Fruit fly (Drosophila melanogaster) whole organism, wandering third instar larva: ENCODE measurements around the gene Snx3.
A peak's percentile ranks its signal among the peaks of the same experiment; 100 is the strongest.

Source experiments
- Abd-B ChIP-seq: fragments of >200 bp; optimal IDR thresholded peaks from 2 replicates; lab custom pipeline; 2017; ENCODE audit warnings: missing biosample characterization, missing genetic modification characterization
- CG32264 ChIP-seq: fragments of 200-800 bp; sonication (Bioruptor generic); optimal IDR thresholded peaks from 2 replicates; lab custom pipeline; 2016; ENCODE audit warnings: missing biosample characterization, missing genetic modification characterization
- CG9705 ChIP-seq: fragments of 200-800 bp; sonication (Bioruptor generic); optimal IDR thresholded peaks from 2 replicates; lab custom pipeline; 2018; ENCODE audit warnings: missing biosample characterization, mild to moderate bottlenecking, missing genetic modification characterization
- CrebA ChIP-seq: fragments of 200-800 bp; sonication (Bioruptor generic); optimal IDR thresholded peaks from 2 replicates; lab custom pipeline; 2016; ENCODE audit warnings: missing biosample characterization, mild to moderate bottlenecking, missing genetic modification characterization, borderline replicate concordance
- Dif ChIP-seq: fragments of 200-275, 200-300 bp; sonication (Bioruptor generic); optimal IDR thresholded peaks from 2 replicates; lab custom pipeline; 2018; ENCODE audit warnings: missing biosample characterization, missing genetic modification characterization; ENCODE audit not compliant: partially characterized antibody
- GATAd ChIP-seq: sonication (Bioruptor generic); optimal IDR thresholded peaks from 2 replicates; lab custom pipeline; 2016; ENCODE audit warnings: missing biosample characterization, missing genetic modification characterization
- HLH106 ChIP-seq: fragments of 200-800 bp; optimal IDR thresholded peaks from 3 replicates; lab custom pipeline; 2019; ENCODE audit warnings: missing biosample characterization, mild to moderate bottlenecking, missing genetic modification characterization, moderate library complexity
- Hnf4 ChIP-seq: fragments of 200-800 bp; sonication (Bioruptor generic); optimal IDR thresholded peaks from 2 replicates; lab custom pipeline; 2016; ENCODE audit warnings: missing biosample characterization, mild to moderate bottlenecking, missing genetic modification characterization
- Hr78 ChIP-seq: fragments of >200 bp; optimal IDR thresholded peaks from 2 replicates; lab custom pipeline; 2017; ENCODE audit warnings: missing biosample characterization, missing genetic modification characterization
- Jra ChIP-seq: sonication (Bioruptor generic); optimal IDR thresholded peaks from 2 replicates; lab custom pipeline; 2016; ENCODE audit warnings: missing biosample characterization, missing genetic modification characterization
- Myc ChIP-seq: fragments of >200 bp; optimal IDR thresholded peaks from 2 replicates; lab custom pipeline; 2017
- N ChIP-seq: fragments of >200 bp; optimal IDR thresholded peaks from 2 replicates; lab custom pipeline; 2018; ENCODE audit warnings: missing biosample characterization, missing external identifiers, missing genetic modification characterization
- OdsH ChIP-seq: fragments of 200-800 bp; sonication (Bioruptor generic); optimal IDR thresholded peaks from 2 replicates; lab custom pipeline; 2016; ENCODE audit warnings: missing biosample characterization, mild to moderate bottlenecking, missing genetic modification characterization
- Rel ChIP-seq, 2 experiments: fragments of 200-800 bp; sonication (Bioruptor generic) in 1 of 2; optimal IDR thresholded peaks; 2 replicates in 1 of 2; 3 replicates in 1 of 2; lab custom pipeline; 2016 to 2019; ENCODE audit warnings: mild to moderate bottlenecking in 2 of 2, missing biosample characterization in 2 of 2, missing genetic modification characterization in 2 of 2, moderate library complexity in 1 of 2
- brk ChIP-seq: fragments of 200-800 bp; sonication (Bioruptor generic); optimal IDR thresholded peaks from 2 replicates; lab custom pipeline; 2016; ENCODE audit warnings: missing biosample characterization, mild to moderate bottlenecking, missing genetic modification characterization
- dl ChIP-seq, 2 experiments: fragments of 175-275, 200-275 bp in 1 of 2; fragments of 200-275 bp in 1 of 2; sonication (Bioruptor generic); optimal IDR thresholded peaks; lab custom pipeline; 2018; ENCODE audit warnings: mild to moderate bottlenecking in 2 of 2, missing biosample characterization in 2 of 2, missing genetic modification characterization in 2 of 2, moderate library complexity in 2 of 2; ENCODE audit not compliant: partially characterized antibody in 2 of 2, insufficient read depth in 1 of 2
- dmrt93B ChIP-seq: fragments of 200-800 bp; sonication (Bioruptor generic); optimal IDR thresholded peaks from 2 replicates; lab custom pipeline; 2018; ENCODE audit warnings: missing biosample characterization, mild to moderate bottlenecking, missing genetic modification characterization
- dsf ChIP-seq: sonication (Bioruptor generic); optimal IDR thresholded peaks from 2 replicates; lab custom pipeline; 2016; ENCODE audit warnings: missing biosample characterization, missing genetic modification characterization, borderline replicate concordance
- ey ChIP-seq: fragments of 200-800 bp; sonication (Bioruptor generic); optimal IDR thresholded peaks from 2 replicates; lab custom pipeline; 2016; ENCODE audit warnings: missing biosample characterization, missing genetic modification characterization
- foxo ChIP-seq, 2 experiments: fragments of 200-800 bp; sonication (Bioruptor generic); optimal IDR thresholded peaks; 2 replicates in 1 of 2; 3 replicates in 1 of 2; lab custom pipeline; 2016 to 2017; ENCODE audit warnings: missing biosample characterization in 2 of 2, missing genetic modification characterization in 2 of 2
- fru ChIP-seq: fragments of 200-800 bp; sonication (Bioruptor generic); optimal IDR thresholded peaks from 3 replicates; lab custom pipeline; 2016; ENCODE audit warnings: missing biosample characterization, mild to moderate bottlenecking, missing genetic modification characterization
- h ChIP-seq: fragments of 200-800 bp; sonication (Bioruptor generic); optimal IDR thresholded peaks from 3 replicates; lab custom pipeline; 2016; ENCODE audit warnings: missing biosample characterization, mild to moderate bottlenecking, missing genetic modification characterization
- lola ChIP-seq: fragments of >200 bp; optimal IDR thresholded peaks from 2 replicates; lab custom pipeline; 2017; ENCODE audit warnings: missing biosample characterization, missing genetic modification characterization
- psq ChIP-seq: fragments of 200-800 bp; sonication (Bioruptor generic); optimal IDR thresholded peaks from 3 replicates; lab custom pipeline; 2017; ENCODE audit warnings: missing biosample characterization, mild to moderate bottlenecking, missing genetic modification characterization, moderate library complexity
- rgr ChIP-seq: fragments of 200-800 bp; sonication (Bioruptor generic); optimal IDR thresholded peaks from 3 replicates; lab custom pipeline; 2016; ENCODE audit warnings: missing biosample characterization, mild to moderate bottlenecking, missing genetic modification characterization
- sage ChIP-seq: fragments of 200-800 bp; sonication (Bioruptor generic); optimal IDR thresholded peaks from 2 replicates; lab custom pipeline; 2016; ENCODE audit warnings: missing biosample characterization, mild to moderate bottlenecking, missing genetic modification characterization
- sv ChIP-seq: fragments of 200-800 bp; sonication (Bioruptor generic); optimal IDR thresholded peaks from 3 replicates; lab custom pipeline; 2016; ENCODE audit warnings: missing biosample characterization, missing genetic modification characterization
- tai ChIP-seq: sonication (Bioruptor generic); optimal IDR thresholded peaks from 2 replicates; lab custom pipeline; 2016; ENCODE audit warnings: missing biosample characterization, missing genetic modification characterization
- usp ChIP-seq: fragments of >200 bp; optimal IDR thresholded peaks from 2 replicates; lab custom pipeline; 2017; ENCODE audit warnings: missing biosample characterization, missing genetic modification characterization
- woc ChIP-seq: sonication (Bioruptor generic); optimal IDR thresholded peaks from 2 replicates; lab custom pipeline; 2016; ENCODE audit warnings: missing biosample characterization, mild to moderate bottlenecking, missing genetic modification characterization

Gene Snx3

DNA sequence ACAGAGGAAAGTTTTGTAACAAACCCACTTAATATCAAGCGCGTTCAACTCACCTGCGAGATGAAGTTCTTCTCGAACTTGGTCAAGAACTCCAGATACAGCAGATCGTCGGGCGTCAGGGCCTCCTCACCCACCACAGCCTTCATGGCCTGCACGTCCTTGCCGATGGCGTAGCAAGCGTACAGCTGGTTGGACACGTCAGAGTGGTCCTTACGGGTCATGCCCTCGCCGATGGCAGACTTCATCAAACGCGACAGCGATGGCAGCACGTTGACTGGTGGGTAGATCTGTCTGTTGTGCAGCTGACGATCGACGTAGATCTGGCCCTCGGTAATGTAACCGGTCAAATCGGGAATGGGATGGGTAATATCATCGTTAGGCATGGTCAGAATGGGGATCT is 2.9 kb upstream of the Snx3 start:
- TF ChIP-seq Hnf4 (GFP tag; lab: Kevin White, UChicago) = no peak
- TF ChIP-seq foxo (GFP tag; optimal IDR thresholded peaks at IDR 0.05; lab: Kevin White, UChicago) = no peak
- no peak for TF ChIP-seq Rel (GFP tag; optimal IDR thresholded peaks at IDR 0.05; lab: Kevin White, UChicago)
- no peak for TF ChIP-seq Rel (tag; optimal IDR thresholded peaks at IDR 0.05; lab: Kevin White, UChicago)
- TF ChIP-seq GATAd = no peak
- TF ChIP-seq HLH106 (tag; lab: Kevin White, UChicago) = no peak
- TF ChIP-seq usp (GFP tag; lab: Kevin White, UChicago) = no peak
- TF ChIP-seq dl (GFP tag; optimal IDR thresholded peaks at IDR 0.05; lab: Kevin White, UChicago; ENCODE audit: insufficient read depth in 1 of 2, partially characterized antibody in 2 of 2) = no peak
- no peak for TF ChIP-seq dsf (GFP tag; lab: Kevin White, UChicago)

dm6 chr3R:12626674-12627382 is 1.0 kb upstream of the Snx3 start:
- no peak for TF ChIP-seq Hr78 (GFP tag; lab: Kevin White, UChicago)
- peak; percentile 94 for TF ChIP-seq psq

DNA sequence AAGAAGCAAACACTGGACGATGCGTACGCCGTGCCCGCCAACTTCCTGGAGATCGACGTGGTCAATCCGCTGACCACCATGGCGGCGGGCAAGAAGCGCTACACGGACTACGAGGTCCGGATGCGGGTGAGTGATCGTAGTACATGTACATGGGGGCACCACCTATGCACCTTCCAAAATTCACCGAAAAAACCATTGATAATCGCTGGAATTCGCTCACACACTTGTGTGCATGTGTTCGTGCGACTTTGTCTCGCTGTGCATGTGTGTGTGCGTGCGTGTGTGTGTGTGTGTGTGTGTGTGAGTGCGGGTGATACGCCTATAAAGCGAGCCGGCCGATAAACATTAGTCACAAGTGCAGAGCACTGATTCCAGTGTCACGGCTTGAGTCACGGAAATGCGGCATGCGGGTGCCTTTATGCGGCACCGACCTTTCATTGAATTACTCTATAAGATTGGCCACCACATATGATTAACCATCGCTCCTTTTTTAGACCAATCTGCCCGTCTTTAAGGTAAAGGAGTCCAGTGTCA is 631 bp downstream of the Snx3 start:
- TF ChIP-seq Jra (GFP tag; lab: Kevin White, UChicago) = peak; percentile 22
- TF ChIP-seq h (GFP tag; lab: Kevin White, UChicago) = no peak
- no peak for TF ChIP-seq Rel (GFP tag; optimal IDR thresholded peaks at IDR 0.05; lab: Kevin White, UChicago)
- TF ChIP-seq Rel (tag; optimal IDR thresholded peaks at IDR 0.05; lab: Kevin White, UChicago) = peak; percentile 89
- TF ChIP-seq OdsH (GFP tag; lab: Kevin White, UChicago) = no peak
- TF ChIP-seq dmrt93B (GFP tag; lab: Kevin White, UChicago) = no peak
- no peak for TF ChIP-seq CG9705 (GFP tag; lab: Kevin White, UChicago)
- peak; percentile 23 for TF ChIP-seq Abd-B (GFP tag; lab: Kevin White, UChicago)

DNA sequence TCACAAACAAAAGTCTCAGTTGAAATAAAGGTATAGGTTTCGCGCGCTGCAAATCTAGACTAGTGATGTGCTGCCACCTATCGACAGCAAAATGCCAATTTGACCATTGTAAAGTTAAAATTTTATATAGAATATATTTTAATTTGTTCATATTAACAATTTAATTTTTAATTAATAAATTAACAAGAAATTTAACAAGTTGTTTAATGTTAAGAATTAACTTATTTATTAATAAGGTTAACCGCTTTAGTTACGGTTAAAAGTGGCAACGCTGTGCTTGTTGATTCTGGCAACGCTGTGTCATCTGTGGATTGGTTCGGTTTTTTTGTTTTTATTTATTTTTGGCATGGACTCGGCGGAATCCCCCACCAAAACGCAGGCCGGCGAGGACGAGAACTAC is 2.5 kb downstream of the Snx3 start, which contains the start of gene Not10:
Not10 (plus strand) TSS at position 279 of the 400 bp plus-strand sequence.
- TF ChIP-seq h (GFP tag; lab: Kevin White, UChicago) = no peak
- no peak for TF ChIP-seq Hnf4 (GFP tag; lab: Kevin White, UChicago)
- TF ChIP-seq psq = peak; percentile 28
- TF ChIP-seq CG9705 (GFP tag; lab: Kevin White, UChicago) = peak; percentile 30
- TF ChIP-seq sage (GFP tag; lab: Kevin White, UChicago) = peak; percentile 31
- no peak for TF ChIP-seq fru (GFP tag; lab: Kevin White, UChicago)
- TF ChIP-seq Myc (lab: Kevin White, UChicago) = peak; percentile 3
- no peak for TF ChIP-seq rgr (GFP tag; lab: Kevin White, UChicago)
- peak; percentile 60 for TF ChIP-seq HLH106 (tag; lab: Kevin White, UChicago)
- TF ChIP-seq woc (GFP tag; lab: Kevin White, UChicago) = peak; percentile 13
- peak in 1 of 2 experiments; percentile 64 for TF ChIP-seq foxo (GFP tag; optimal IDR thresholded peaks at IDR 0.05; lab: Kevin White, UChicago)
- no peak for TF ChIP-seq Rel (GFP tag; optimal IDR thresholded peaks at IDR 0.05; lab: Kevin White, UChicago)
- TF ChIP-seq Rel (tag; optimal IDR thresholded peaks at IDR 0.05; lab: Kevin White, UChicago) = peak; percentile 67
- no peak for TF ChIP-seq CrebA
- TF ChIP-seq usp (GFP tag; lab: Kevin White, UChicago) = no peak
- TF ChIP-seq GATAd = no peak
- TF ChIP-seq sv (GFP tag; lab: Kevin White, UChicago) = peak; percentile 35
- no peak for TF ChIP-seq ey (GFP tag; lab: Kevin White, UChicago)
- TF ChIP-seq, all 38 proteins: peak for 9

DNA sequence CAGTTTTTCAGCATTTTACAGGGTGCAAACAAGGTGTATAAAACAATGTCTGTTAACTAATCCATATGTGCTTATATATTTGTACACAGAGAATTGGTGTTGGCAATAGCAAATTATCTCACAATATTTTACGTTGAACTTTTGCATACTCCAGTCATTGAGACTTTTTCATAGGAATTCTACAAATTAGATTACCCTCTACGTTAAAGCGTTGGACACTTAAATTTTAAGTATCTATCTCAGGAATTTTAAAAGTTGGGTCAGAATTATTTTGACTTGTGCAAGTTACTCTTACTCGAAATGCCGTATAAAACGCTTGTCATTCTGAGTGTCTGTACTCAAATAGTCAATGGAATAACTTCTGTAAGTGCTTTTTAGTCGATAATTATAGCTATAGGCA is 5.2 kb downstream of the Snx3 start, which contains the start of gene CG18530:
CG18530 (plus strand) TSS at position 301 of the 400 bp plus-strand sequence.
- TF ChIP-seq Dif (no peak), GATAd (no peak), Rel (GFP tag; optimal IDR thresholded peaks at IDR 0.05; lab: Kevin White, UChicago) (no peak), Rel (tag; optimal IDR thresholded peaks at IDR 0.05; lab: Kevin White, UChicago) (no peak), brk (GFP tag; lab: Kevin White, UChicago) (no peak), Hnf4 (GFP tag; lab: Kevin White, UChicago) (no peak), foxo (GFP tag; optimal IDR thresholded peaks at IDR 0.05; lab: Kevin White, UChicago) (no peak), fru (GFP tag; lab: Kevin White, UChicago) (no peak), tai (GFP tag; lab: Kevin White, UChicago) (no peak), N (GFP tag; lab: Kevin White, UChicago) (no peak), usp (GFP tag; lab: Kevin White, UChicago) (no peak), psq (no peak), CG32264 (GFP tag; lab: Kevin White, UChicago) (no peak), sage (GFP tag; lab: Kevin White, UChicago) (no peak), Hr78 (GFP tag; lab: Kevin White, UChicago) (no peak), lola (GFP tag; lab: Kevin White, UChicago) (no peak), CG9705 (GFP tag; lab: Kevin White, UChicago) (no peak), h (GFP tag; lab: Kevin White, UChicago) (no peak)
